Worm (Caenorhabditis elegans) whole organism, L3 larva: ENCODE measurements around the gene H20E11.2.
"Not testable (repeated sequence)": the region's sequence is repeated elsewhere in the genome, so short reads cannot be mapped to it uniquely, and the experiment has no call there.

Experiments used
- R02D3.7 ChIP-seq: fragments of 150-350 bp; optimal IDR thresholded peaks from 2 replicates; lab custom pipeline; 2014; ENCODE audit warnings: missing biosample characterization, missing genetic modification characterization
- ZK546.5 ChIP-seq: sonication (generic microtip); optimal IDR thresholded peaks from 2 replicates; lab custom pipeline; 2017; ENCODE audit warnings: missing biosample characterization, missing genetic modification characterization
- aly-2 ChIP-seq: fragments of 150-350 bp; optimal IDR thresholded peaks from 2 replicates; lab custom pipeline; 2014; ENCODE audit warnings: missing biosample characterization, missing genetic modification characterization
- ama-1 ChIP-seq: fragments of 150-350 bp; optimal IDR thresholded peaks from 2 replicates; lab custom pipeline; 2018
- ceh-28 ChIP-seq: fragments of 150-350 bp; optimal IDR thresholded peaks from 2 replicates; lab custom pipeline; 2014; ENCODE audit warnings: missing biosample characterization, missing genetic modification reagents, missing genetic modification characterization
- ceh-82 ChIP-seq: fragments of 150-350 bp; optimal IDR thresholded peaks from 2 replicates; lab custom pipeline; 2014; ENCODE audit warnings: missing biosample characterization, missing genetic modification characterization
- ceh-9 ChIP-seq: sonication (generic microtip); optimal IDR thresholded peaks from 2 replicates; lab custom pipeline; 2018; ENCODE audit warnings: missing biosample characterization, missing genetic modification characterization
- daf-12 ChIP-seq: fragments of 150-350 bp; optimal IDR thresholded peaks from 2 replicates; lab custom pipeline; 2014; ENCODE audit warnings: missing biosample characterization, missing genetic modification reagents, missing genetic modification characterization
- egl-27 ChIP-seq: sonication (generic microtip); optimal IDR thresholded peaks from 4 replicates; lab custom pipeline; 2017; ENCODE audit warnings: missing biosample characterization, missing genetic modification reagents, missing genetic modification characterization
- egl-5 ChIP-seq: fragments of 150-350 bp; optimal IDR thresholded peaks from 2 replicates; lab custom pipeline; 2017; ENCODE audit warnings: missing biosample characterization, missing genetic modification reagents, missing genetic modification characterization, inconsistent platforms
- elt-1 ChIP-seq: fragments of 150-350 bp; optimal IDR thresholded peaks from 2 replicates; lab custom pipeline; 2014; ENCODE audit warnings: missing biosample characterization, missing genetic modification characterization
- elt-2 ChIP-seq: sonication (generic microtip); optimal IDR thresholded peaks from 2 replicates; lab custom pipeline; 2016; ENCODE audit warnings: missing genetic modification reagents, mild to moderate bottlenecking, missing genetic modification characterization, missing compliant biosample characterization
- elt-3 ChIP-seq, 3 experiments: fragments of 150-350 bp in 1 of 3; sonication (generic microtip) in 2 of 3; optimal IDR thresholded peaks; 2 replicates in 2 of 3; 4 replicates in 1 of 3; lab custom pipeline; 2014 to 2017; ENCODE audit warnings: missing biosample characterization in 3 of 3, missing genetic modification characterization in 3 of 3
- eor-1 ChIP-seq, 2 experiments: fragments of 150-350 bp; optimal IDR thresholded peaks; 2 replicates each; lab custom pipeline; 2014 to 2018; ENCODE audit warnings: missing biosample characterization in 2 of 2, missing genetic modification characterization in 2 of 2
- fkh-10 ChIP-seq: sonication (generic microtip); optimal IDR thresholded peaks from 2 replicates; lab custom pipeline; 2017; ENCODE audit warnings: missing biosample characterization, missing genetic modification reagents, missing genetic modification characterization
- fkh-2 ChIP-seq: fragments of 150-350 bp; optimal IDR thresholded peaks from 2 replicates; lab custom pipeline; 2014; ENCODE audit warnings: missing biosample characterization, missing genetic modification reagents, missing genetic modification characterization
- fos-1 ChIP-seq: fragments of 150-350 bp; optimal IDR thresholded peaks from 2 replicates; lab custom pipeline; 2014; ENCODE audit warnings: missing biosample characterization, missing genetic modification characterization
- hmg-11 ChIP-seq: sonication (generic microtip); optimal IDR thresholded peaks from 2 replicates; lab custom pipeline; 2016; ENCODE audit warnings: missing genetic modification characterization, missing compliant biosample characterization
- jun-1 ChIP-seq: fragments of 150-350 bp; optimal IDR thresholded peaks from 2 replicates; lab custom pipeline; 2014; ENCODE audit warnings: missing biosample characterization, missing genetic modification reagents, missing genetic modification characterization
- lin-15B ChIP-seq: fragments of 150-350 bp; optimal IDR thresholded peaks from 2 replicates; lab custom pipeline; 2014; ENCODE audit warnings: missing biosample characterization, missing genetic modification characterization
- lin-39 ChIP-seq: fragments of 150-350 bp; optimal IDR thresholded peaks from 2 replicates; lab custom pipeline; 2018; ENCODE audit warnings: missing biosample characterization, missing genetic modification reagents, missing genetic modification characterization
- lsy-12 ChIP-seq: sonication (generic microtip); optimal IDR thresholded peaks from 2 replicates; lab custom pipeline; 2016; ENCODE audit warnings: mild to moderate bottlenecking, missing genetic modification characterization, missing compliant biosample characterization
- mdl-1 ChIP-seq: fragments of 150-350 bp; optimal IDR thresholded peaks from 2 replicates; lab custom pipeline; 2014; ENCODE audit warnings: missing biosample characterization, missing genetic modification characterization
- mml-1 ChIP-seq: fragments of 150-350 bp; sonication (generic microtip); optimal IDR thresholded peaks from 3 replicates; lab custom pipeline; 2014; ENCODE audit warnings: missing biosample characterization, missing genetic modification characterization
- nfya-1 ChIP-seq: sonication (generic microtip); optimal IDR thresholded peaks from 2 replicates; lab custom pipeline; 2017; ENCODE audit warnings: missing genetic modification characterization, mild to moderate bottlenecking, missing compliant biosample characterization, antibody characterized with exemption, moderate library complexity; ENCODE audit not compliant: insufficient read depth
- nhr-11 ChIP-seq: fragments of 150-350 bp; optimal IDR thresholded peaks from 2 replicates; lab custom pipeline; 2014; ENCODE audit warnings: missing biosample characterization, missing genetic modification characterization
- nhr-23 ChIP-seq: fragments of 150-350 bp; optimal IDR thresholded peaks from 2 replicates; lab custom pipeline; 2014; ENCODE audit warnings: missing biosample characterization, missing genetic modification reagents, missing genetic modification characterization
- nhr-237 ChIP-seq: fragments of 150-350 bp; optimal IDR thresholded peaks from 2 replicates; lab custom pipeline; 2014; ENCODE audit warnings: missing biosample characterization, missing genetic modification characterization
- nhr-25 ChIP-seq: sonication (generic microtip); optimal IDR thresholded peaks from 2 replicates; lab custom pipeline; 2017; ENCODE audit warnings: missing biosample characterization, missing genetic modification characterization
- nhr-43 ChIP-seq: sonication (generic microtip); optimal IDR thresholded peaks from 2 replicates; lab custom pipeline; 2016; ENCODE audit warnings: mild to moderate bottlenecking, missing genetic modification characterization, missing compliant biosample characterization; ENCODE audit not compliant: poor library complexity, severe bottlenecking
- nhr-67 ChIP-seq: fragments of 150-350 bp; optimal IDR thresholded peaks from 2 replicates; lab custom pipeline; 2014; ENCODE audit warnings: missing biosample characterization, missing genetic modification characterization
- nhr-76 ChIP-seq: fragments of 150-350 bp; sonication (generic microtip); optimal IDR thresholded peaks from 5 replicates; lab custom pipeline; 2014; ENCODE audit warnings: missing biosample characterization, missing genetic modification characterization
- nhr-77 ChIP-seq: fragments of 150-350 bp; optimal IDR thresholded peaks from 2 replicates; lab custom pipeline; 2014; ENCODE audit warnings: missing biosample characterization, missing genetic modification characterization
- pha-4 ChIP-seq: fragments of 150-350 bp; optimal IDR thresholded peaks from 2 replicates; lab custom pipeline; 2014; ENCODE audit warnings: missing biosample characterization, missing genetic modification reagents, missing genetic modification characterization
- pqm-1 ChIP-seq: fragments of 150-350 bp; optimal IDR thresholded peaks from 2 replicates; lab custom pipeline; 2017; ENCODE audit warnings: missing biosample characterization, missing genetic modification characterization, inconsistent platforms
- skn-1 ChIP-seq: fragments of 150-350 bp; optimal IDR thresholded peaks from 2 replicates; lab custom pipeline; 2014; ENCODE audit warnings: missing biosample characterization, missing genetic modification characterization
- snpc-4 ChIP-seq: fragments of 150-350 bp; optimal IDR thresholded peaks from 2 replicates; lab custom pipeline; 2014; ENCODE audit warnings: missing biosample characterization, missing genetic modification characterization
- tbx-2 ChIP-seq: sonication (generic microtip); optimal IDR thresholded peaks from 2 replicates; lab custom pipeline; 2016; ENCODE audit warnings: mild to moderate bottlenecking, missing genetic modification characterization, missing compliant biosample characterization
- unc-39 ChIP-seq: sonication (generic microtip); optimal IDR thresholded peaks from 4 replicates; lab custom pipeline; 2017; ENCODE audit warnings: missing biosample characterization, missing genetic modification characterization
- unc-62 ChIP-seq: fragments of 150-350 bp; sonication (generic microtip); optimal IDR thresholded peaks from 4 replicates; lab custom pipeline; 2014; ENCODE audit warnings: missing biosample characterization, missing genetic modification reagents, missing genetic modification characterization
- zag-1 ChIP-seq: fragments of 150-350 bp; optimal IDR thresholded peaks from 2 replicates; lab custom pipeline; 2014; ENCODE audit warnings: missing biosample characterization, missing genetic modification characterization
- ztf-11 ChIP-seq: fragments of 150-350 bp; optimal IDR thresholded peaks from 2 replicates; lab custom pipeline; 2014; ENCODE audit warnings: missing biosample characterization, missing genetic modification characterization
- ztf-4 ChIP-seq: fragments of 150-350 bp; optimal IDR thresholded peaks from 2 replicates; lab custom pipeline; 2014; ENCODE audit warnings: missing biosample characterization, missing genetic modification characterization

H20E11.2 gene

DNA sequence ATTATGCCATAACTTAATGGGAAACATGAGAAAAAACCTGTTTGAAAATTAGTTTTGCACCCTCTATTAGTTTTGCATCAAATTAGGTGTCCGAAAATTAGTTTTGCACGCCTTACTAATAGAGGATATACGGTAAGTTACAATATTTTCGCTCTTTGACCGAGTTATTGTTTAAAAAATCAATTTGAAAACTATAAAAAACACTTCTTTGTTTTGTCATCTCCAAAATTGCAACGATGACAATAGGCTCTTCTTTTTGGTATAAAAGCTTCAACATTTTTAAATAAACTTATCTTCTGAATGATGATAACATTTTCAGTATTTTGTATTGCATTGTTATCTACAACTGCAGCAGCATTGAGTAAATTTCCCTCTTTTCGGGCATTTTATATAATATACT lies at the start of gene H20E11.2:
Gene H20E11.2 (plus strand): TSS at position 301 of the 400 bp plus-strand sequence.
- TF ChIP-seq ceh-9 (tag; lab: Kevin White, UChicago); skn-1 (tag; lab: Kevin White, UChicago); elt-3 (tag; optimal IDR thresholded peaks at IDR 0.05; lab: Kevin White, UChicago): not testable (repeated sequence)

ce11 chrIV:6785151-6785550 lies 42.4 kb upstream of the H20E11.2 start, which contains the start of gene dyci-1:
Gene dyci-1 (minus strand): TSS chrIV:6785272.
- TF ChIP-seq fkh-2 (no peak), snpc-4 (tag; lab: Kevin White, UChicago) (peak; percentile 13), nhr-25 (tag; lab: Kevin White, UChicago) (peak; percentile 30), ceh-9 (tag; lab: Kevin White, UChicago) (no peak), mdl-1 (tag; lab: Kevin White, UChicago) (no peak), ceh-28 (tag; lab: Kevin White, UChicago) (peak; percentile 17), pha-4 (tag; lab: Kevin White, UChicago) (peak; percentile 87), lin-15B (tag; lab: Kevin White, UChicago) (peak; percentile 30), nfya-1 (tag; lab: Kevin White, UChicago) (peak; percentile 32), elt-2 (peak; percentile 22)

- no peak for TF ChIP-seq R02D3.7 (tag; lab: Kevin White, UChicago)
- TF ChIP-seq ztf-11 (tag; lab: Kevin White, UChicago): no peak
- peak; percentile 45 for TF ChIP-seq ceh-28 (tag; lab: Kevin White, UChicago)
- no peak for TF ChIP-seq mdl-1 (tag; lab: Kevin White, UChicago)
- TF ChIP-seq fkh-10 (GFP tag; lab: Kevin White, UChicago): no peak
- no peak for TF ChIP-seq egl-27
- no peak for TF ChIP-seq nhr-76 (tag; lab: Kevin White, UChicago)
- no peak for TF ChIP-seq fos-1 (tag; lab: Kevin White, UChicago)
- TF ChIP-seq nhr-25 (tag; lab: Kevin White, UChicago): peak; percentile 32
- TF ChIP-seq tbx-2 (tag; lab: Kevin White, UChicago): peak; percentile 4
- TF ChIP-seq ZK546.5 (tag; lab: Kevin White, UChicago): no peak
- no peak for TF ChIP-seq eor-1 (tag; optimal IDR thresholded peaks at IDR 0.05; lab: Kevin White, UChicago)
- peak; percentile 89 for TF ChIP-seq hmg-11
- no peak for TF ChIP-seq elt-3 (tag; optimal IDR thresholded peaks at IDR 0.05; lab: Kevin White, UChicago)
- TF ChIP-seq aly-2 (tag; lab: Kevin White, UChicago): no peak
- no peak for TF ChIP-seq unc-62
- TF ChIP-seq zag-1 (tag; lab: Kevin White, UChicago): peak; percentile 17
- peak; percentile 54 for TF ChIP-seq snpc-4 (tag; lab: Kevin White, UChicago)
- no peak for TF ChIP-seq jun-1 (tag; lab: Kevin White, UChicago)
- no peak for TF ChIP-seq ama-1 (lab: Kevin White, UChicago)
- peak; percentile 52 for TF ChIP-seq nhr-23 (tag; lab: Kevin White, UChicago)
- peak; percentile 85 for TF ChIP-seq nfya-1 (tag; lab: Kevin White, UChicago)
- no peak for TF ChIP-seq ceh-82 (tag; lab: Kevin White, UChicago)
- TF ChIP-seq lin-15B (tag; lab: Kevin White, UChicago): peak; percentile 52
- TF ChIP-seq pqm-1 (tag; lab: Kevin White, UChicago): peak; percentile 49
- TF ChIP-seq nhr-237 (tag; lab: Kevin White, UChicago): no peak
- peak; percentile 60 for TF ChIP-seq elt-2
- no peak for TF ChIP-seq daf-12 (tag; lab: Kevin White, UChicago)
- no peak for TF ChIP-seq unc-39 (tag; lab: Kevin White, UChicago)
- no peak for TF ChIP-seq mml-1
- no peak for TF ChIP-seq nhr-67
- peak; percentile 57 for TF ChIP-seq egl-5 (tag; lab: Kevin White, UChicago)
- TF ChIP-seq fkh-2: no peak
- TF ChIP-seq lin-39 (tag; lab: Kevin White, UChicago): peak; percentile 63
- peak; percentile 59 for TF ChIP-seq lsy-12 (tag; lab: Kevin White, UChicago)
- no peak for TF ChIP-seq ceh-9 (tag; lab: Kevin White, UChicago)
- no peak for TF ChIP-seq elt-1 (tag; lab: Kevin White, UChicago)
- TF ChIP-seq nhr-77 (tag; lab: Kevin White, UChicago): no peak
- peak; percentile 79 for TF ChIP-seq pha-4 (tag; lab: Kevin White, UChicago)
- no peak for TF ChIP-seq ztf-4 (tag; lab: Kevin White, UChicago)
- TF ChIP-seq skn-1 (tag; lab: Kevin White, UChicago): peak; percentile 14
- TF ChIP-seq nhr-11 (tag; lab: Kevin White, UChicago): no peak
- TF ChIP-seq nhr-43 (tag; lab: Kevin White, UChicago): peak; percentile 14
Observed at ce11 chrIV:6785873-6786272, 41.7 kb upstream of the H20E11.2 start.
